Fruit fly (Drosophila melanogaster) whole organism, prepupa: ENCODE data around the gene Indy.

Experiments used
- Blimp-1 ChIP-seq: fragments of 200-800 bp; sonication (Bioruptor generic); optimal IDR thresholded peaks from 3 replicates; lab custom pipeline; 2017; ENCODE audit warnings: missing biosample characterization, missing genetic modification characterization, mild to moderate bottlenecking, moderate library complexity, missing genetic modification reagents
- CG10631 ChIP-seq: fragments of 200-800 bp; sonication (Bioruptor generic); optimal IDR thresholded peaks from 2 replicates; lab custom pipeline; 2016; ENCODE audit warnings: missing biosample characterization, missing genetic modification characterization
- CG10669 ChIP-seq: fragments of 200-800 bp; sonication (Bioruptor generic); optimal IDR thresholded peaks from 3 replicates; lab custom pipeline; 2018; ENCODE audit warnings: missing biosample characterization, mild to moderate bottlenecking, missing genetic modification characterization, moderate library complexity
- CG11294 ChIP-seq: fragments of 200-800 bp; sonication (Bioruptor generic); IDR thresholded peaks from 2 replicates; pipeline ENCODE4 v1.3.6; 2022; ENCODE audit warnings: missing biosample characterization, missing genetic modification characterization
- CG11902 ChIP-seq: fragments of 200-800 bp; sonication (Bioruptor generic); optimal IDR thresholded peaks from 3 replicates; lab custom pipeline; 2016; ENCODE audit warnings: missing biosample characterization, missing genetic modification characterization
- CG15336 ChIP-seq: fragments of 200-800 bp; sonication (Bioruptor generic); IDR thresholded peaks from 2 replicates; pipeline ENCODE4 v1.3.6; 2022; ENCODE audit warnings: missing biosample characterization, missing genetic modification characterization
- CG1621 ChIP-seq: fragments of 200-800 bp; sonication (Bioruptor generic); optimal IDR thresholded peaks from 3 replicates; lab custom pipeline; 2018; ENCODE audit warnings: missing biosample characterization, mild to moderate bottlenecking, missing genetic modification characterization
- CG3032 ChIP-seq: fragments of 200-800 bp; optimal IDR thresholded peaks from 2 replicates; lab custom pipeline; 2019; ENCODE audit warnings: missing biosample characterization, mild to moderate bottlenecking, missing genetic modification characterization, moderate library complexity
- CG34406 ChIP-seq: fragments of 200-800 bp; sonication (Bioruptor generic); optimal IDR thresholded peaks from 3 replicates; lab custom pipeline; 2016; ENCODE audit warnings: missing biosample characterization, missing genetic modification characterization
- CG3919 ChIP-seq: fragments of 200-800 bp; sonication (Bioruptor generic); optimal IDR thresholded peaks from 3 replicates; lab custom pipeline; 2016; ENCODE audit warnings: missing biosample characterization, missing genetic modification characterization
- CG4318 ChIP-seq: fragments of 200-800 bp; sonication (Bioruptor generic); optimal IDR thresholded peaks from 3 replicates; lab custom pipeline; 2017; ENCODE audit warnings: missing biosample characterization, mild to moderate bottlenecking, missing genetic modification characterization
- CG6163 ChIP-seq: fragments of 200-800 bp; sonication (Bioruptor generic); IDR thresholded peaks from 3 replicates; pipeline ENCODE4 v1.3.6; 2022; ENCODE audit warnings: missing biosample characterization, missing genetic modification characterization
- CG6276 ChIP-seq: fragments of 200-800 bp; sonication (Bioruptor generic); optimal IDR thresholded peaks from 2 replicates; lab custom pipeline; 2017; ENCODE audit warnings: missing biosample characterization, mild to moderate bottlenecking, missing genetic modification characterization
- CG6792 ChIP-seq: fragments of 200-800 bp; sonication (Bioruptor generic); optimal IDR thresholded peaks from 3 replicates; lab custom pipeline; 2016; ENCODE audit warnings: missing biosample characterization, missing genetic modification characterization
- CG6854 ChIP-seq: fragments of 200-800 bp; sonication (Bioruptor generic); optimal IDR thresholded peaks from 2 replicates; lab custom pipeline; 2017; ENCODE audit warnings: missing biosample characterization, mild to moderate bottlenecking, missing genetic modification characterization
- CG8119 ChIP-seq: fragments of 200-800 bp; sonication (Bioruptor generic); IDR thresholded peaks from 3 replicates; pipeline ENCODE4 v1.3.6; 2022; ENCODE audit warnings: missing biosample characterization, missing genetic modification characterization
- CG8632 ChIP-seq: fragments of 200-800 bp; sonication (Bioruptor generic); optimal IDR thresholded peaks from 3 replicates; lab custom pipeline; 2016; ENCODE audit warnings: missing biosample characterization, missing genetic modification characterization
- CG9139 ChIP-seq: fragments of 200-800 bp; sonication (Bioruptor generic); optimal IDR thresholded peaks from 3 replicates; lab custom pipeline; 2017; ENCODE audit warnings: missing biosample characterization, mild to moderate bottlenecking, missing genetic modification characterization
- Eip75B ChIP-seq: fragments of 200-800 bp; sonication (Bioruptor generic); optimal IDR thresholded peaks from 3 replicates; lab custom pipeline; 2016; ENCODE audit warnings: missing biosample characterization, missing genetic modification characterization
- Eip93F ChIP-seq: fragments of 200-800 bp; sonication (Bioruptor generic); optimal IDR thresholded peaks from 2 replicates; lab custom pipeline; 2016; ENCODE audit warnings: missing biosample characterization, mild to moderate bottlenecking, missing genetic modification characterization
- Ets96B ChIP-seq: fragments of 200-800 bp; optimal IDR thresholded peaks from 2 replicates; lab custom pipeline; 2019; ENCODE audit warnings: missing biosample characterization, mild to moderate bottlenecking, missing genetic modification characterization, moderate library complexity
- Gug ChIP-seq: fragments of 200-800 bp; sonication (Bioruptor generic); IDR thresholded peaks from 2 replicates; pipeline ENCODE4 v1.3.6; 2022; ENCODE audit warnings: missing biosample characterization, missing genetic modification characterization
- Hr38 ChIP-seq: sonication (Bioruptor generic); optimal IDR thresholded peaks from 2 replicates; lab custom pipeline; 2016; ENCODE audit warnings: missing biosample characterization, missing genetic modification characterization
- Hr4 ChIP-seq: fragments of 200-800 bp; sonication (Bioruptor generic); optimal IDR thresholded peaks from 3 replicates; lab custom pipeline; 2016; ENCODE audit warnings: missing biosample characterization, missing genetic modification characterization
- Lpt ChIP-seq: fragments of 200-800 bp; sonication (Bioruptor generic); optimal IDR thresholded peaks from 3 replicates; lab custom pipeline; 2016; ENCODE audit warnings: missing biosample characterization, missing genetic modification characterization
- OdsH ChIP-seq: fragments of 200-800 bp; sonication (Bioruptor generic); optimal IDR thresholded peaks from 3 replicates; lab custom pipeline; 2016; ENCODE audit warnings: missing biosample characterization, missing genetic modification characterization
- Smox ChIP-seq: fragments of 200-800 bp; sonication (Bioruptor generic); optimal IDR thresholded peaks from 3 replicates; lab custom pipeline; 2016; ENCODE audit warnings: missing biosample characterization, missing genetic modification characterization
- Sox102F ChIP-seq: fragments of 200-800 bp; sonication (Bioruptor generic); optimal IDR thresholded peaks from 2 replicates; lab custom pipeline; 2016; ENCODE audit warnings: missing biosample characterization, mild to moderate bottlenecking, missing genetic modification characterization
- Sox14 ChIP-seq: fragments of 200-800 bp; sonication (Bioruptor generic); optimal IDR thresholded peaks from 3 replicates; lab custom pipeline; 2016; ENCODE audit warnings: missing biosample characterization, missing genetic modification characterization
- achi ChIP-seq: fragments of 200-800 bp; sonication (Bioruptor generic); optimal IDR thresholded peaks from 3 replicates; lab custom pipeline; 2016; ENCODE audit warnings: missing biosample characterization, missing genetic modification characterization
- acj6 ChIP-seq: fragments of 200-800 bp; sonication (Bioruptor generic); optimal IDR thresholded peaks from 3 replicates; lab custom pipeline; 2016; ENCODE audit warnings: missing biosample characterization, missing genetic modification characterization
- cyc ChIP-seq: fragments of 200-800 bp; sonication (Bioruptor generic); optimal IDR thresholded peaks from 3 replicates; lab custom pipeline; 2016; ENCODE audit warnings: missing biosample characterization, missing genetic modification characterization
- dac ChIP-seq: fragments of 200-800 bp; sonication (Bioruptor generic); optimal IDR thresholded peaks from 2 replicates; lab custom pipeline; 2017; ENCODE audit warnings: missing biosample characterization, mild to moderate bottlenecking, missing genetic modification characterization
- dsx ChIP-seq: fragments of 200-800 bp; optimal IDR thresholded peaks from 3 replicates; lab custom pipeline; 2019; ENCODE audit warnings: missing biosample characterization, mild to moderate bottlenecking, missing genetic modification characterization, moderate library complexity; ENCODE audit not compliant: poor library complexity, severe bottlenecking
- eg ChIP-seq: fragments of 200-800 bp; sonication (Bioruptor generic); IDR thresholded peaks from 3 replicates; pipeline ENCODE4 v1.3.6; 2022; ENCODE audit warnings: missing biosample characterization, missing genetic modification characterization
- fd59A ChIP-seq: fragments of 200-800 bp; sonication (Bioruptor generic); optimal IDR thresholded peaks from 2 replicates; lab custom pipeline; 2017; ENCODE audit warnings: missing biosample characterization, mild to moderate bottlenecking, missing genetic modification characterization, missing genetic modification reagents
- fd85E ChIP-seq: fragments of 200-800 bp; sonication (Bioruptor generic); optimal IDR thresholded peaks from 3 replicates; lab custom pipeline; 2016; ENCODE audit warnings: missing biosample characterization, missing genetic modification characterization
- fkh ChIP-seq: fragments of 200-800 bp; sonication (Bioruptor generic); optimal IDR thresholded peaks from 3 replicates; lab custom pipeline; 2017; ENCODE audit warnings: missing biosample characterization, mild to moderate bottlenecking, missing genetic modification characterization, moderate library complexity
- net ChIP-seq: fragments of 200-800 bp; sonication (Bioruptor generic); optimal IDR thresholded peaks from 3 replicates; lab custom pipeline; 2016; ENCODE audit warnings: missing biosample characterization, missing genetic modification characterization
- spab ChIP-seq: fragments of 200-800 bp; sonication (Bioruptor generic); optimal IDR thresholded peaks from 2 replicates; lab custom pipeline; 2017; ENCODE audit warnings: missing biosample characterization, mild to moderate bottlenecking, missing genetic modification characterization, missing genetic modification reagents
- ss ChIP-seq, 2 experiments: fragments of 200-800 bp; sonication (Bioruptor generic); optimal IDR thresholded peaks; 2 replicates in 1 of 2; 3 replicates in 1 of 2; lab custom pipeline; 2017 to 2018; ENCODE audit warnings: mild to moderate bottlenecking in 2 of 2, missing biosample characterization in 2 of 2, missing genetic modification characterization in 2 of 2, moderate library complexity in 1 of 2
- svp ChIP-seq: fragments of 200-800 bp; sonication (Bioruptor generic); peaks from one replicate; lab custom pipeline; 2016; ENCODE audit warnings: missing biosample characterization, missing genetic modification characterization
- vri ChIP-seq: fragments of 200-800 bp; sonication (Bioruptor generic); optimal IDR thresholded peaks from 3 replicates; lab custom pipeline; 2016; ENCODE audit warnings: missing biosample characterization, mild to moderate bottlenecking, missing genetic modification characterization

Gene Indy

dm6 chr3L:18846233-18846271 is at the start of gene Indy:
TSS of gene Indy (minus strand) at chr3L:18846267.
- TF ChIP-seq net (GFP tag; lab: Kevin White, UChicago) = no peak
- TF ChIP-seq, all 60 proteins: peak for 0

DNA sequence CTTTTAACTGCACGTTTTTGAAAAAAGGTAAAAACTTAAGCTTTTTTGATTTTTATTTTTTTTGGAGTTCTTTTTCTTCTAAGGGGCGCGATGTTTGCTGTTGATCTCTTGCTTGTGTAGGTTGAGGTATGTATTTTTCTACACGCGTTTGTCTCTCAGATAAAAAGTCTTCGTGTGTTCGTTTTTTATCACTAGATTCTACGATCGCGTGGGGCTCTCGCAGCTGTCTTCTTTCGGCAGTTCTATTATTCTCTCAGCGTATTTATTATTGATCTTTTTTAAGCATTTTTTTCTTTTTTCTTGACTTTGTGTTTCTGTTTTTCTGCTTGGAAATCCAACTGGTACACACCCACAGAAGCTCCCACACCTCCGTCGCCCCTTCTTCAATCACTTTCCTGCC is 49.0 kb upstream of the Indy start:
- TF ChIP-seq CG8119 (GFP tag; lab: Robert Waterston, UW) (peak; percentile 24; the same call in 1 of the 3 replicates), fkh (GFP tag; lab: Kevin White, UChicago) (peak; percentile 24), CG6276 (peak; percentile 67), CG15336 (peak; percentile 44; the same call in 1 of the 2 replicates), spab (peak; percentile 25), eg (GFP tag; lab: Robert Waterston, UW) (peak; percentile 59; the same call in 1 of the 3 replicates), Sox102F (GFP tag; lab: Kevin White, UChicago) (no peak), Blimp-1 (no peak), CG6163 (peak; percentile 79; the same call in 1 of the 3 replicates)

dm6 chr3L:18891986-18892385 is 45.9 kb upstream of the Indy start, which contains the start of gene NijB:
TSS of gene NijB (plus strand) at chr3L:18892383.
- peak in 1 of 2 experiments; percentile 0 for TF ChIP-seq ss (GFP tag; optimal IDR thresholded peaks at IDR 0.05; lab: Kevin White, UChicago)
- TF ChIP-seq CG10669 (GFP tag; lab: Kevin White, UChicago) = no peak
- TF ChIP-seq svp (GFP tag; lab: Kevin White, UChicago) = peak; percentile 69
- no peak for TF ChIP-seq dac (GFP tag; lab: Kevin White, UChicago)
- peak; percentile 56 for TF ChIP-seq vri (GFP tag; lab: Kevin White, UChicago)
- peak; percentile 7 for TF ChIP-seq OdsH
- peak; percentile 88 for TF ChIP-seq Eip75B (GFP tag; lab: Kevin White, UChicago)
- TF ChIP-seq CG9139 = no peak
- TF ChIP-seq, all 60 proteins: peak for 5

DNA sequence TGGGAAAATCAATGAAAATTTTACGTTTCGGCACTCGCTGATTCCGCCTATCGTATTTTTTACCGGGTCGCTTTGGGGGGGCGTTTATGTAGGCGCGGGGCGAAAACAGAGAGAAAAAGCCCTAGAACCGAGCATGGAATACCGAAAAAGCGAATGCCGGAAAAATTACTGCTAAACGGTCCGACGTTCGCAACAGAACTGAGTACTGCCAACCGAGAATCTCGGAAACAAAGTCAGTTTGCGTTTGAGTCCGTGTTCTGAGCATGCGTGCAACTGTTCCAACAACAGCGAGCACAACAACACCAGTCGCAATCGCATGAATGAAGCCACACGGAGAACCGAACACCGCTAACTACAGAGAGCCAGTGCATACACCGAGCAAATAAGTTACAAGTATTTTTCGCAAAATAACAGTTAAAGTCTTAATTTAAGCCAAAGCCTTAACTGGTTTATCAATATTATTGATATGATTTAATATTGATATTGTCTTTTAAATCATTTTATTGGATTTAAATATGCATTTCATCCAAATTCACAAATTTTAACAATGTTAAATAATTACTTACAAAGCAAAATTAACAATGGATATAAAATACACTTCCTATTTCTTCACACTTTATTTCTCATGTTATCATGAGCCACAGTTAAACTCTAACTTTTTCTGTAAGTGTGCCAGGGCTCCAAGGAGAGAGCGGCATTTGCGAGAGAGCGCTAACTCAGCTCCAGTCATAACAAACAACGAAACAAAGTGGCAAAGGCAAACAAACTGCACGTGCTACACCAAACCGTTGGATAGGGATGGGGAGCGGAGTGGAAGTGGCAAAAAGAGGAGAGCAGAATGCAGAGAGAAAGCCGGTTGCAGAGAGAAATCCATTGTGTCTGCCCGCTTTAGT is 44.5 kb upstream of the Indy start, which contains the start of gene CG3961:
Gene CG3961 (minus strand): TSS at position 201 of the 893 bp plus-strand sequence.
- no peak for TF ChIP-seq Hr38 (GFP tag; lab: Kevin White, UChicago)
- TF ChIP-seq OdsH = peak; percentile 99
- TF ChIP-seq Sox14 = peak; percentile 97
- TF ChIP-seq CG6276 = peak; percentile 98
- peak; percentile 99 for TF ChIP-seq CG8632 (GFP tag; lab: Kevin White, UChicago)
- peak; percentile 97 for TF ChIP-seq Sox102F (GFP tag; lab: Kevin White, UChicago)
- TF ChIP-seq CG3032 (tag; lab: Kevin White, UChicago) = peak; percentile 99
- peak; percentile 99 for TF ChIP-seq acj6
- peak; percentile 98 for TF ChIP-seq Hr4 (GFP tag; lab: Kevin White, UChicago)
- TF ChIP-seq dsx (GFP tag; lab: Kevin White, UChicago) = peak; percentile 98
- TF ChIP-seq Ets96B (tag; lab: Kevin White, UChicago) = peak; percentile 99
- peak; percentile 98 for TF ChIP-seq CG15336
- peak; percentile 98 for TF ChIP-seq Smox (GFP tag; lab: Kevin White, UChicago)
- peak; percentile 98 for TF ChIP-seq Eip75B (GFP tag; lab: Kevin White, UChicago)
- peak; percentile 89 for TF ChIP-seq eg (GFP tag; lab: Robert Waterston, UW)
- peak; percentile 94 for TF ChIP-seq Gug (GFP tag; lab: Robert Waterston, UW)
- peak; percentile 98 for TF ChIP-seq CG9139
- TF ChIP-seq CG6792 (GFP tag; lab: Kevin White, UChicago) = peak; percentile 99
- peak; percentile 99 for TF ChIP-seq CG34406 (GFP tag; lab: Kevin White, UChicago)
- TF ChIP-seq CG11294 (GFP tag; lab: Robert Waterston, UW) = peak; percentile 92; the same call in 1 of the 2 replicates
- TF ChIP-seq fd59A = peak; percentile 99
- TF ChIP-seq CG10631 (GFP tag; lab: Kevin White, UChicago) = peak; percentile 99
- TF ChIP-seq CG4318 (GFP tag; lab: Kevin White, UChicago) = peak; percentile 98
- TF ChIP-seq CG6854 (GFP tag; lab: Kevin White, UChicago) = peak; percentile 94
- peak; percentile 93 for TF ChIP-seq CG11902 (GFP tag; lab: Kevin White, UChicago)
- TF ChIP-seq CG8119 (GFP tag; lab: Robert Waterston, UW) = peak; percentile 99
- peak; percentile 96 for TF ChIP-seq cyc (GFP tag; lab: Kevin White, UChicago)
- peak; percentile 94 for TF ChIP-seq dac (GFP tag; lab: Kevin White, UChicago)
- TF ChIP-seq Blimp-1 = peak; percentile 96
- peak; percentile 89 for TF ChIP-seq Eip93F
- TF ChIP-seq achi (GFP tag; lab: Kevin White, UChicago) = peak; percentile 98
- peak; percentile 91 for TF ChIP-seq fd85E
- peak; percentile 99 for TF ChIP-seq ss (GFP tag; optimal IDR thresholded peaks at IDR 0.05; lab: Kevin White, UChicago)
- peak; percentile 98 for TF ChIP-seq Lpt
- TF ChIP-seq CG3919 = peak; percentile 99
- peak; percentile 85 for TF ChIP-seq fkh (GFP tag; lab: Kevin White, UChicago)
- peak; percentile 98 for TF ChIP-seq svp (GFP tag; lab: Kevin White, UChicago)
- peak; percentile 94 for TF ChIP-seq CG1621
